Worm (Caenorhabditis elegans): Measurements from ENCODE around the gene C11E4.7.

DNA sequence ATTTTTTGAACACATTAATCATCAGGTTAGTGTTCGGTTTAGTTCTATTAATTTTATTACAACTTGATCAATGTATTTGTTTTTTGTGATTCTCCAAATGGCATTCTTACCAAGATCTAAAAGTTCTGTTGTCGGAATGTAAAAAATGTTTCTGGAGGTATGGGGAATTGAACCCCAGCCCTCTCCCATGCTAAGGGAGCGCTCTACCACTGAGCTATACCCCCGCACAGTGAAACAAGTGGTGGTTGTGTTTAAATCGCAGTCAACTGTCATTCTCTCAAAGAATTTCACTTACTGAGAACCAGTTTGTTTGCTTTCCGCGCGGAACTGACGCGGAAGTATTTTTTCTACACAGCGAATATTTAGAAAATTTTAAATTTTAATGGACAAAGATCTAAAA, 20.7 kb downstream of the C11E4.7 start:
- TF ChIP-seq him-1 (tag; optimal IDR thresholded peaks at IDR 0.05) (peak; percentile 34), W03F9.2 (tag; optimal IDR thresholded peaks at IDR 0.05) (no peak), dao-5 (tag; optimal IDR thresholded peaks at IDR 0.05) (no peak)
